Worm (Caenorhabditis elegans): ENCODE data around the gene F54C8.7.

ce11 chrIII:9457192-9458103 is 3.6 kb upstream of the F54C8.7 start:
- TF ChIP-seq him-1 (tag; optimal IDR thresholded peaks at IDR 0.05) (no peak), dao-5 (tag; optimal IDR thresholded peaks at IDR 0.05) (no peak)
